Worm (Caenorhabditis elegans) whole organism, L4 larva: Measurements from ENCODE around the gene T01D1.5.

Source experiments
- dmd-8 ChIP-seq: fragments of 200-800 bp; sonication (Bioruptor generic); IDR thresholded peaks from 2 replicates; pipeline ENCODE4 v1.3.6; 2022; ENCODE audit warnings: missing genetic modification characterization, missing compliant biosample characterization
- lin-38 ChIP-seq: fragments of 200-800 bp; sonication (Bioruptor generic); IDR thresholded peaks from 2 replicates; pipeline ENCODE4 v1.3.6; 2022; ENCODE audit warnings: missing genetic modification reagents, missing genetic modification characterization, missing compliant biosample characterization
- nhr-28 ChIP-seq: fragments of 150-350 bp; optimal IDR thresholded peaks from 2 replicates; lab custom pipeline; 2014; ENCODE audit warnings: missing biosample characterization, missing genetic modification characterization
- unc-130 ChIP-seq: sonication (generic microtip); optimal IDR thresholded peaks from 2 replicates; lab custom pipeline; 2016; ENCODE audit warnings: missing genetic modification reagents, missing genetic modification characterization, missing compliant biosample characterization
- zag-1 ChIP-seq: fragments of 150-350 bp; optimal IDR thresholded peaks from 2 replicates; lab custom pipeline; 2014; ENCODE audit warnings: missing biosample characterization, missing genetic modification characterization
- zip-2 ChIP-seq: fragments of 150-350 bp; optimal IDR thresholded peaks from 2 replicates; lab custom pipeline; 2014; ENCODE audit warnings: missing biosample characterization, missing genetic modification characterization

DNA sequence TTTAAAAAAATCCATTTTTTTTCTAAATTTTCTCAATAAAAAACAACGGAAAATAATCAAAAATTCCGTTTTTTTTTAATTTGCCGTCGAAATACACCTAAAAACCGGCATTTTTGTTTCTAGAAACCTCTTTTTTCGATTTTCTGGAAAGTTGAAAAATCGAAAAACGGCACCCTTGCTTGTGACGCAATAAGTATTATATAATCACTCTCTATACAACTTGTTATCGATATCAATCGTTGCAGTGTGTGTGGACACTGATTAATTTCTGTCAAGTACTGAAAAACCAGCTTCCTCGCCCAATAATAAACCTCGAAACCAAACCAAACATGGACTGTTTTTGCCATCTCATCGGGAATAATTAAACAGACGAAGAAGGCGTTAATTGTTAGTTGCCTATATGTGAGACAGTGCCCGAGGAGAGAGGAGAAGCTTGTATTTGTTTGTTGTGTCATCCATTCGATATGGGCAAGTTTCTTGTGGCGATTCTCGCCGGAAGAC, 31.8 kb downstream of the T01D1.5 start:
- TF ChIP-seq zip-2 (tag; lab: Kevin White, UChicago): no peak
- TF ChIP-seq zag-1 (tag; lab: Kevin White, UChicago): no peak
- TF ChIP-seq dmd-8 (GFP tag; lab: Robert Waterston, UW): no peak
- no peak for TF ChIP-seq unc-130 (GFP tag; lab: Kevin White, UChicago)
- TF ChIP-seq lin-38 (GFP tag; lab: Robert Waterston, UW): no peak
- no peak for TF ChIP-seq nhr-28 (tag; lab: Kevin White, UChicago)
